Worm (Caenorhabditis elegans) whole organism, L4 larva: ENCODE measurements around the gene spig-6.

Experiments used
- R02D3.7 ChIP-seq: fragments of 150-350 bp; sonication (generic microtip); optimal IDR thresholded peaks from 3 replicates; lab custom pipeline; 2014; ENCODE audit warnings: missing biosample characterization, missing genetic modification characterization
- aha-1 ChIP-seq: fragments of 150-350 bp; peaks from one replicate; lab custom pipeline; 2014; ENCODE audit warnings: missing biosample characterization, missing genetic modification characterization
- ama-1 ChIP-seq: fragments of 150-350 bp; optimal IDR thresholded peaks from 2 replicates; lab custom pipeline; 2014; ENCODE audit warnings: inconsistent platforms, mixed read lengths
- lin-39 ChIP-seq: fragments of 150-350 bp; optimal IDR thresholded peaks from 2 replicates; lab custom pipeline; 2014; ENCODE audit warnings: missing biosample characterization, missing genetic modification reagents, missing genetic modification characterization
- mdl-1 ChIP-seq, 2 experiments: fragments of 150-350 bp in 1 of 2; sonication (generic microtip) in 1 of 2; optimal IDR thresholded peaks; 2 replicates each; lab custom pipeline; 2014 to 2017; ENCODE audit warnings: missing biosample characterization in 2 of 2, missing genetic modification characterization in 2 of 2
- nhr-28 ChIP-seq: fragments of 150-350 bp; optimal IDR thresholded peaks from 2 replicates; lab custom pipeline; 2014; ENCODE audit warnings: missing biosample characterization, missing genetic modification characterization
- skn-1 ChIP-seq: fragments of 150-350 bp; optimal IDR thresholded peaks from 2 replicates; lab custom pipeline; 2014; ENCODE audit warnings: missing biosample characterization, missing genetic modification characterization
- snpc-4 ChIP-seq: fragments of 150-350 bp; optimal IDR thresholded peaks from 2 replicates; lab custom pipeline; 2014; ENCODE audit warnings: missing biosample characterization, missing genetic modification characterization

ce11 chrV:16494359-16494758 lies 13.0 kb downstream of the spig-6 start, which contains the start of gene comt-2:
- no peak for TF ChIP-seq ama-1 (lab: Kevin White, UChicago)
- TF ChIP-seq lin-39 (tag; lab: Kevin White, UChicago): no peak
- TF ChIP-seq mdl-1 (tag; optimal IDR thresholded peaks at IDR 0.05; lab: Kevin White, UChicago): no peak
- peak; percentile 80 for TF ChIP-seq nhr-28 (tag; lab: Kevin White, UChicago)
- no peak for TF ChIP-seq R02D3.7 (tag; lab: Kevin White, UChicago)
- TF ChIP-seq skn-1 (tag; lab: Kevin White, UChicago): no peak
- no peak for TF ChIP-seq aha-1 (tag; lab: Kevin White, UChicago)
- no peak for TF ChIP-seq snpc-4 (tag; lab: Kevin White, UChicago)
